Worm (Caenorhabditis elegans): ENCODE measurements around the gene nduf-9.

- TF ChIP-seq peb-1 (tag; optimal IDR thresholded peaks at IDR 0.05) = no peak
- TF ChIP-seq nhr-237 (tag; optimal IDR thresholded peaks at IDR 0.05) = no peak
- TF ChIP-seq dmd-4 (tag; optimal IDR thresholded peaks at IDR 0.05) = no peak
- no peak for TF ChIP-seq snpc-4 (tag; optimal IDR thresholded peaks at IDR 0.05)
- no peak for TF ChIP-seq nhr-10 (tag; optimal IDR thresholded peaks at IDR 0.05)
- no peak for TF ChIP-seq unc-62 (GFP tag; optimal IDR thresholded peaks at IDR 0.05)
- no peak for TF ChIP-seq mbf-1 (tag; optimal IDR thresholded peaks at IDR 0.05)
These were observed 50.5 kb downstream of the nduf-9 start for ce11 chrIII:3197904-3198303.

Data from whole organism, L2 larva.